Fruit fly (Drosophila melanogaster): ENCODE data around the gene Pdss2.

DNA sequence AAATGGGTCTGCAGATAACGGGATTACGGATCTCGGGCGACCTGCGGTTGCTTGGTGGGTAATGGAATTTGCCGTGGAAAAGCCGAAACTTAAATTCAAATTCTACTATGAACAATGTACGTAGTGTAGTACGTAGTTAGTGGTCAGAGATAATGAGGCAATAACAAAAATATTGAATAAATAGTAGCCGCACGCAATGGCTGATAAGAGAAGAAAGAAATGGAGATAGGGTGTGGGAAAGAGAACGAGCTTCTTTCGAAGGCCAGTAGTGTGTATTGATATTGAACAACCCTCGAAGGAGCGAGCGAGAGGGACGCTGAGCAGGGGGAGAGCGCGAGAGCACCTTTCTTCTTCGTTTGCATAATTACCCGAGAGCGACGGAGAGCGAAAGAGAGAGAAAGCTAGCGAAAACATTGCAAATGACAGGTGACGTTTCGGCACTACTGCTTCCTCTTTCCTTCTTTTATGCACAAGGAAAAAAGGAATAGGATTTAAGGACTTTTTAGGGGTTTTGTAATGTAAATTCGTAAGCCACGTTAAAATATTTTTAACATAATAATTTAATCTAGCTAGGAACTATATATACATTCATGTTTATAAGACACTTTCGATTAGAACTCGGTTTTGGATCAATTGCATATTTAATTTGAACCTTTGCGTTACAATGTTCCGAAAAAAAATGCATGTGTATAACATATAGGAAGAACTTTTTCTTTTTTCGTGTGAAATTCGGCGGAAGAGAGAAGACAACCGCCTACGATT lies 16.7 kb upstream of the Pdss2 start:
- TF ChIP-seq foxo (GFP tag; optimal IDR thresholded peaks at IDR 0.05) (peak in 1 of 2 experiments; percentile 10), Dif (GFP tag; optimal IDR thresholded peaks at IDR 0.05; ENCODE audit: partially characterized antibody) (peak; percentile 85), N (GFP tag; optimal IDR thresholded peaks at IDR 0.05) (no peak), usp (GFP tag; optimal IDR thresholded peaks at IDR 0.05) (no peak), Myc (optimal IDR thresholded peaks at IDR 0.05) (no peak), HLH106 (tag; optimal IDR thresholded peaks at IDR 0.05) (no peak), sage (GFP tag; optimal IDR thresholded peaks at IDR 0.05) (no peak), fru (GFP tag; optimal IDR thresholded peaks at IDR 0.05) (no peak), dl (GFP tag; optimal IDR thresholded peaks at IDR 0.05; ENCODE audit: insufficient read depth in 1 of 2, partially characterized antibody in 2 of 2) (peak; percentile 61 to 65), Rel (GFP tag; optimal IDR thresholded peaks at IDR 0.05) (no peak), Rel (tag; optimal IDR thresholded peaks at IDR 0.05) (no peak)
